Worm (Caenorhabditis elegans) whole organism, L4 larva: ENCODE results near the gene F13E9.19.

Source experiments
- D1046.2 ChIP-seq: fragments of 200-800 bp; sonication (Bioruptor generic); IDR thresholded peaks from 2 replicates; pipeline ENCODE4 v1.3.6; 2022; ENCODE audit warnings: missing genetic modification characterization, missing compliant biosample characterization
- R02D3.7 ChIP-seq: fragments of 150-350 bp; sonication (generic microtip); optimal IDR thresholded peaks from 3 replicates; lab custom pipeline; 2014; ENCODE audit warnings: missing biosample characterization, missing genetic modification characterization
- T26A8.4 ChIP-seq: fragments of 200-800 bp; sonication (Bioruptor generic); IDR thresholded peaks from 2 replicates; pipeline ENCODE4 v1.3.6; 2022; ENCODE audit warnings: missing genetic modification characterization, missing compliant biosample characterization
- Y105C5A.15 ChIP-seq: fragments of 200-800 bp; sonication (Bioruptor generic); IDR thresholded peaks from 2 replicates; pipeline ENCODE4 v1.3.6; 2022; ENCODE audit warnings: missing genetic modification characterization, missing compliant biosample characterization
- Y48G9A.11 ChIP-seq: fragments of 200-800 bp; sonication (Bioruptor generic); IDR thresholded peaks from 2 replicates; pipeline ENCODE4 v1.3.6; 2022; ENCODE audit warnings: missing genetic modification reagents, missing genetic modification characterization, missing compliant biosample characterization
- Y5F2A.4 ChIP-seq: fragments of 200-800 bp; sonication (Bioruptor generic); optimal IDR thresholded peaks from 2 replicates; lab custom pipeline; 2018; ENCODE audit warnings: mild to moderate bottlenecking, missing genetic modification characterization, missing compliant biosample characterization
- Y75B8A.6 ChIP-seq: fragments of 200-800 bp; sonication (Bioruptor generic); IDR thresholded peaks from 2 replicates; pipeline ENCODE4 v1.3.6; 2022; ENCODE audit warnings: missing genetic modification reagents, missing genetic modification characterization, missing compliant biosample characterization
- ZK546.5 ChIP-seq, 2 experiments: sonication (generic microtip); optimal IDR thresholded peaks; 2 replicates each; lab custom pipeline; 2017; ENCODE audit warnings: missing biosample characterization in 2 of 2, missing genetic modification characterization in 2 of 2
- aha-1 ChIP-seq: fragments of 150-350 bp; peaks from one replicate; lab custom pipeline; 2014; ENCODE audit warnings: missing biosample characterization, missing genetic modification characterization
- ama-1 ChIP-seq: fragments of 150-350 bp; optimal IDR thresholded peaks from 2 replicates; lab custom pipeline; 2014; ENCODE audit warnings: inconsistent platforms, mixed read lengths
- arid-1 ChIP-seq: fragments of 200-800 bp; sonication (Bioruptor generic); conservative IDR thresholded peaks from 2 replicates; pipeline ENCODE4 v1.3.6; 2022; ENCODE audit warnings: missing genetic modification reagents, missing genetic modification characterization, missing compliant biosample characterization
- attf-4 ChIP-seq: sonication (generic microtip); optimal IDR thresholded peaks from 3 replicates; lab custom pipeline; 2017; ENCODE audit warnings: missing biosample characterization, missing genetic modification characterization
- ces-1 ChIP-seq: fragments of 150-350 bp; sonication (generic microtip); optimal IDR thresholded peaks from 4 replicates; lab custom pipeline; 2014; ENCODE audit warnings: missing biosample characterization, missing genetic modification reagents, missing genetic modification characterization
- cey-2 ChIP-seq: sonication (generic microtip); optimal IDR thresholded peaks from 3 replicates; lab custom pipeline; 2017; ENCODE audit warnings: missing genetic modification characterization, mild to moderate bottlenecking, missing compliant biosample characterization, antibody characterized with exemption, borderline replicate concordance; ENCODE audit not compliant: insufficient read depth
- daf-12 ChIP-seq: fragments of 150-350 bp; optimal IDR thresholded peaks from 2 replicates; lab custom pipeline; 2014; ENCODE audit warnings: missing biosample characterization, missing genetic modification reagents, missing genetic modification characterization
- daf-16 ChIP-seq, 3 experiments: sonication (generic microtip); optimal IDR thresholded peaks; 2 replicates each; lab custom pipeline; 2016 to 2017; ENCODE audit warnings: missing genetic modification characterization in 3 of 3, missing genetic modification reagents in 3 of 3, mild to moderate bottlenecking in 2 of 3, missing compliant biosample characterization in 2 of 3, missing biosample characterization in 1 of 3, moderate library complexity in 1 of 3
- daf-19 ChIP-seq: fragments of 200-800 bp; sonication (Bioruptor generic); conservative IDR thresholded peaks from 2 replicates; pipeline ENCODE4 v1.3.6; 2022; ENCODE audit warnings: missing genetic modification characterization, missing compliant biosample characterization
- egl-27 ChIP-seq: sonication (generic microtip); optimal IDR thresholded peaks from 3 replicates; lab custom pipeline; 2017; ENCODE audit warnings: missing biosample characterization, missing genetic modification reagents, missing genetic modification characterization
- fkh-10 ChIP-seq: fragments of 150-350 bp; optimal IDR thresholded peaks from 2 replicates; lab custom pipeline; 2014; ENCODE audit warnings: missing biosample characterization, missing genetic modification reagents, missing genetic modification characterization
- fos-1 ChIP-seq: fragments of 150-350 bp; optimal IDR thresholded peaks from 2 replicates; lab custom pipeline; 2014; ENCODE audit warnings: missing biosample characterization, missing genetic modification characterization
- hif-1 ChIP-seq, 2 experiments: sonication (generic microtip); optimal IDR thresholded peaks; 2 replicates each; lab custom pipeline; 2016 to 2017; ENCODE audit warnings: missing compliant biosample characterization in 2 of 2, missing genetic modification characterization in 2 of 2, missing genetic modification reagents in 2 of 2, missing genotype in 2 of 2, mild to moderate bottlenecking in 1 of 2
- hlh-11 ChIP-seq: fragments of 200-800 bp; sonication (Bioruptor generic); optimal IDR thresholded peaks from 2 replicates; lab custom pipeline; 2018; ENCODE audit warnings: mild to moderate bottlenecking, missing genetic modification characterization, missing compliant biosample characterization
- lin-39 ChIP-seq: fragments of 150-350 bp; optimal IDR thresholded peaks from 2 replicates; lab custom pipeline; 2014; ENCODE audit warnings: missing biosample characterization, missing genetic modification reagents, missing genetic modification characterization
- lir-3 ChIP-seq: sonication (generic microtip); optimal IDR thresholded peaks from 2 replicates; lab custom pipeline; 2016; ENCODE audit warnings: mild to moderate bottlenecking, missing genetic modification characterization, missing compliant biosample characterization
- madf-5 ChIP-seq, 2 experiments: fragments of 200-800 bp; sonication (Bioruptor generic); IDR thresholded peaks; 2 replicates each; pipeline ENCODE4 v1.3.6; 2022; ENCODE audit warnings: missing compliant biosample characterization in 2 of 2, missing genetic modification characterization in 2 of 2
- mdl-1 ChIP-seq, 2 experiments: fragments of 150-350 bp in 1 of 2; sonication (generic microtip) in 1 of 2; optimal IDR thresholded peaks; 2 replicates each; lab custom pipeline; 2014 to 2017; ENCODE audit warnings: missing biosample characterization in 2 of 2, missing genetic modification characterization in 2 of 2
- mep-1 ChIP-seq: fragments of 150-350 bp; sonication (generic microtip); optimal IDR thresholded peaks from 3 replicates; lab custom pipeline; 2014; ENCODE audit warnings: missing biosample characterization, missing genetic modification characterization
- nhr-10 ChIP-seq: fragments of 150-350 bp; optimal IDR thresholded peaks from 2 replicates; lab custom pipeline; 2014; ENCODE audit warnings: missing biosample characterization, missing genetic modification characterization
- nhr-102 ChIP-seq: sonication (generic microtip); optimal IDR thresholded peaks from 2 replicates; lab custom pipeline; 2016; ENCODE audit warnings: mild to moderate bottlenecking, missing genetic modification characterization, moderate library complexity, missing compliant biosample characterization
- nhr-111 ChIP-seq: fragments of 200-800 bp; sonication (Bioruptor generic); optimal IDR thresholded peaks from 2 replicates; lab custom pipeline; 2018; ENCODE audit warnings: mild to moderate bottlenecking, missing genetic modification characterization, missing compliant biosample characterization
- nhr-237 ChIP-seq: sonication (generic microtip); optimal IDR thresholded peaks from 2 replicates; lab custom pipeline; 2017; ENCODE audit warnings: missing biosample characterization, missing genetic modification characterization
- nhr-28 ChIP-seq: fragments of 150-350 bp; optimal IDR thresholded peaks from 2 replicates; lab custom pipeline; 2014; ENCODE audit warnings: missing biosample characterization, missing genetic modification characterization
- nhr-41 ChIP-seq: fragments of 200-800 bp; sonication (Bioruptor generic); IDR thresholded peaks from 2 replicates; pipeline ENCODE4 v1.3.6; 2022; ENCODE audit warnings: missing genetic modification reagents, missing genetic modification characterization, missing compliant biosample characterization
- nhr-48 ChIP-seq: sonication (generic microtip); optimal IDR thresholded peaks from 2 replicates; lab custom pipeline; 2016; ENCODE audit warnings: mild to moderate bottlenecking, missing genetic modification characterization, missing compliant biosample characterization
- nhr-6 ChIP-seq: fragments of 150-350 bp; optimal IDR thresholded peaks from 2 replicates; lab custom pipeline; 2014; ENCODE audit warnings: missing biosample characterization, missing genetic modification characterization
- nhr-76 ChIP-seq: fragments of 150-350 bp; optimal IDR thresholded peaks from 2 replicates; lab custom pipeline; 2014; ENCODE audit warnings: missing biosample characterization, missing genetic modification characterization
- rbr-2 ChIP-seq: sonication (generic microtip); optimal IDR thresholded peaks from 2 replicates; lab custom pipeline; 2016; ENCODE audit warnings: missing genotype, missing genetic modification characterization, missing compliant biosample characterization
- saeg-2 ChIP-seq: fragments of 200-800 bp; sonication (Bioruptor generic); IDR thresholded peaks from 2 replicates; pipeline ENCODE4 v1.3.6; 2022; ENCODE audit warnings: missing genetic modification reagents, missing genetic modification characterization, missing compliant biosample characterization
- sdz-12 ChIP-seq: fragments of 200-800 bp; sonication (Bioruptor generic); optimal IDR thresholded peaks from 2 replicates; lab custom pipeline; 2018; ENCODE audit warnings: mild to moderate bottlenecking, missing genetic modification characterization, missing compliant biosample characterization
- spr-3 ChIP-seq: fragments of 200-800 bp; sonication (Bioruptor generic); optimal IDR thresholded peaks from 2 replicates; lab custom pipeline; 2018; ENCODE audit warnings: mild to moderate bottlenecking, missing genetic modification characterization, missing compliant biosample characterization
- tag-97 ChIP-seq: fragments of 200-800 bp; sonication (Bioruptor generic); IDR thresholded peaks from 2 replicates; pipeline ENCODE4 v1.3.6; 2022; ENCODE audit warnings: missing genetic modification characterization, missing compliant biosample characterization
- unc-39 ChIP-seq: sonication (generic microtip); optimal IDR thresholded peaks from 2 replicates; lab custom pipeline; 2017; ENCODE audit warnings: missing biosample characterization, missing genetic modification characterization
- zag-1 ChIP-seq: fragments of 150-350 bp; optimal IDR thresholded peaks from 2 replicates; lab custom pipeline; 2014; ENCODE audit warnings: missing biosample characterization, missing genetic modification characterization
- zip-11 ChIP-seq: fragments of 200-800 bp; sonication (Bioruptor generic); IDR thresholded peaks from 2 replicates; pipeline ENCODE4 v1.3.6; 2022; ENCODE audit warnings: missing genetic modification characterization, missing compliant biosample characterization
- ztf-11 ChIP-seq: fragments of 150-350 bp; optimal IDR thresholded peaks from 2 replicates; lab custom pipeline; 2014; ENCODE audit warnings: missing biosample characterization, missing genetic modification characterization

F13E9.19 gene

DNA sequence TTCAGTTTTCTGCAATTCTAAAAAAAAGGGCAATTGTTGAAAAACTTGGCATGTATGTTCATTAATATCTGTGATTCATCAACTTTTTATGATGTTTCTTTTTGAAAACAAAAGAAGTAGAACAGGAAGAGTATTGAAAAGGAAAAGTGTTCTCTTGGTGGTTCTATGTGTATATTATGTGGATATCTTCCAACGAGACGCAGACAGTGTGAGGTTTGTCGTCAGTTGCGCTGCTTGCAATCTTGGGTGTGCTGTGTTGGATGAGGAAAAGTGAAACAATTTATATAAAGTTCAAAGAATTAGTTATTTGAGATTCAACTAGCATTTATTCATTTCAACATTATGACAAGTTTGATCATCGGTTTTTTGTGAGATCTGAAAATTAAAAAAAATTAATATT lies 46.8 kb upstream of the F13E9.19 start (continued):
- TF ChIP-seq egl-27 (tag; lab: Kevin White, UChicago): no peak
- no peak for TF ChIP-seq daf-16 (GFP tag; optimal IDR thresholded peaks at IDR 0.05; lab: Kevin White, UChicago)
- TF ChIP-seq daf-16 (tag; optimal IDR thresholded peaks at IDR 0.05; lab: Kevin White, UChicago): peak; percentile 35

DNA sequence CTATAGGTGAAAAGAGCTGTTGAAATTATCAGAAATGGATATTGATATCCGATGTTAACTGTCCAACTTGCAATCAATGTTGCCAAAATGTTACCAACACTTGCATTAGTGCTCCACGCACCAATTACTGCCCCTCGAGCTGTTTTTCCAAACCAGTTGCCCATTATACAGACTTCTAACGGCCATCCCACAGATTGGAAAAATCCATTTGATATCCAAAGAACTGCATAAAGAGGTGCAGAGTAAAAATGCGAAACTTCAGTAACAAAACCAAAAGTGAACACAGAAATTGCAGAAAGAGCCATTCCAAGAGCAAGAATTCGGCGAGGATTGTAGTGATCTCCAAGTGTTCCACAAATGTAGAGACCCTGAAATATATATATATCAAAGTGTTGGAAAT lies 45.2 kb upstream of the F13E9.19 start:
- no peak for TF ChIP-seq mep-1 (tag; lab: Kevin White, UChicago)
- TF ChIP-seq aha-1: peak; percentile 53

DNA sequence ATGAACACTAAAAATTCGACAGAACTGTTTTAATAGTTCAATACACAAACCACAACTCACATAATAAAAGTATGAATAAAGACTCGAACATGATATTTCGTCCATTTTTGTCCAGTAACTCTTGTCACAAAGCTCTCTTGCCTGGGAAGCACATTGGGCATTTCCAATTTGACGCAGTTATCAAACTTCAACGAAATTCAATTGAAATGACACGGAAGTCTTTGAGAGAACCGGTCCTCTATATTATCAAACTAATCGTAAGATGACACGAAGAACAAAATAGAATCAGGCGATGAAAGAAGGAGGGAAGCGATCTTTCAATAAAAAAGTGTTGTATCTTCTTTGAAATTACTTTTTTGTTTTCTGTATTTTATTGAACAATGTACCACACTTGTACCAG lies 44.2 kb upstream of the F13E9.19 start, which contains the start of gene T11G6.3:
T11G6.3 (minus strand) TSS at position 189 of the 400 bp plus-strand sequence.
- peak; percentile 13 for TF ChIP-seq nhr-76
- TF ChIP-seq arid-1 (GFP tag; lab: Robert Waterston, UW): no peak
- TF ChIP-seq hlh-11 (tag; lab: Kevin White, UChicago): peak; percentile 6
- no peak for TF ChIP-seq D1046.2
- TF ChIP-seq nhr-28: peak; percentile 28
- TF ChIP-seq cey-2: peak; percentile 4
- TF ChIP-seq aha-1: peak; percentile 91
- no peak for TF ChIP-seq mep-1 (tag; lab: Kevin White, UChicago)

DNA sequence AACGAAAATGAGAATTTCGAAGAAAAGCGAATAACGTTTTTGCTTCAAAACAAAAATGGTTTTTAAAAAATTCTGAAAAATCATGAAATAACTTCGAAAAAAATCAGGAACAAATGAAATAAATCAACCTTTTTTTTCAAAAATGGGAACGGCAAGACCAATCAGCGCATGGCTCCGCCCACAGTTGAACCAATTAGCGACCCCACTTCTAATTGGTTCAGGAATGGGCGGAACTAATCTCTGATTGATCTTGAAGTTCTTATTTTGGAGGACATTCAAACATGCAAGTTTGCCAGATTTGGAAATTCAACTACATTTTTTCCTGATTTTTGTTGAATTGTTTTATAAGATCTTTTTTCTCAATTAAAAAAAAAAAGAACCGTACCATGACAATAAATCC lies 43.3 kb upstream of the F13E9.19 start:
- no peak for TF ChIP-seq nhr-41
- TF ChIP-seq nhr-111 (GFP tag; lab: Kevin White, UChicago): no peak
- TF ChIP-seq Y75B8A.6 (GFP tag; lab: Robert Waterston, UW): no peak
- no peak for TF ChIP-seq fkh-10
- TF ChIP-seq T26A8.4 (GFP tag; lab: Robert Waterston, UW): no peak
- no peak for TF ChIP-seq tag-97 (GFP tag; lab: Robert Waterston, UW)
- TF ChIP-seq egl-27 (tag; lab: Kevin White, UChicago): no peak
- TF ChIP-seq nhr-102: no peak
- no peak for TF ChIP-seq daf-16 (GFP tag; optimal IDR thresholded peaks at IDR 0.05; lab: Kevin White, UChicago)
- TF ChIP-seq daf-16 (tag; optimal IDR thresholded peaks at IDR 0.05; lab: Kevin White, UChicago): no peak
- no peak for TF ChIP-seq hif-1 (tag; optimal IDR thresholded peaks at IDR 0.05; lab: Kevin White, UChicago)
- no peak for TF ChIP-seq fos-1 (tag; lab: Kevin White, UChicago)
- no peak for TF ChIP-seq sdz-12
- no peak for TF ChIP-seq D1046.2
- no peak for TF ChIP-seq daf-12
- no peak for TF ChIP-seq Y5F2A.4 (GFP tag; lab: Kevin White, UChicago)
- TF ChIP-seq mdl-1 (tag; optimal IDR thresholded peaks at IDR 0.05; lab: Kevin White, UChicago): no peak
- no peak for TF ChIP-seq nhr-10 (tag; lab: Kevin White, UChicago)
- TF ChIP-seq zip-11 (GFP tag; lab: Robert Waterston, UW): no peak
- TF ChIP-seq madf-5 (GFP tag; IDR thresholded peaks at IDR 0.05; lab: Robert Waterston, UW): no peak

DNA sequence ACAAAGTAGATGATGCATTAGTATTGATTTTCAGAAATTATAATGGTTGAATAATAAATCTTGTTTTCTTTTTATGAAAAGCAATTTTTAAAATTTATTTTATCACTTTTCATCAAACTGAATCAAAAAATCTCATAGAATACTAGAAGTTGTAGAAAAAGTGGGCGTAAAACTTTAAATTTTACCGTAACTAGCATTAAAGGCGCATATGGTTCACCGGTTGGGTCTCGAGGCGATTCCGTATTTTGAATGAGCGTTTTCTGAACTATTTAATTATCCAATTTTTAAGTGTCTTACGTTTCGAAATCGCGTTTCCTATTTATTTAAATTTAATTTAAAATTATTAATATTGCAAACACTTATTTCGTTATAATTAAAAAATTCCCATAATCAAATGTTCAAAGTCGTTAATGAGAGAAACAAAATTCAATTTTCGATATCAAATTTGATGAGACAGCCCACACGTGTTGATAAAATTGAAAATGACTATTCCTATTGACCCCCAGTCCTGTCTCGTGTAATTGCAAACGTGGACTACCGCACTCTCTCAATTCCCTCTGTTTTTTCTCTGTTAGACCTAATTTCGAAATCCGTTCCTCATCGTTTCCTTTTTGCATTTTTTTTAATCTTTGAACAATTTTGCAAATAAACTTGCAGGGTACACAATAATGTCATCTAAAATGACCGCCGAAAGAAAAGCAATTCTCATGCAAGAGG lies 40.7 kb upstream of the F13E9.19 start, which contains the start of the genes T11G6.2 and hars-1:
T11G6.2 (minus strand) TSS at position 197 of the 717 bp plus-strand sequence.
hars-1 (plus strand) TSS at position 658 of the 717 bp plus-strand sequence.
- TF ChIP-seq tag-97 (GFP tag; lab: Robert Waterston, UW) (no peak), lir-3 (tag; lab: Kevin White, UChicago) (no peak), Y48G9A.11 (no peak), attf-4 (tag; lab: Kevin White, UChicago) (no peak), nhr-237 (tag; lab: Kevin White, UChicago) (no peak), nhr-48 (no peak), ama-1 (lab: Kevin White, UChicago) (no peak), Y105C5A.15 (no peak), R02D3.7 (no peak), aha-1 (no peak), spr-3 (GFP tag; lab: Kevin White, UChicago) (no peak), saeg-2 (GFP tag; lab: Robert Waterston, UW) (no peak), zag-1 (no peak), rbr-2 (tag; lab: Kevin White, UChicago) (no peak), nhr-6 (peak; percentile 24), daf-19 (GFP tag; lab: Robert Waterston, UW) (no peak), ces-1 (GFP tag; lab: Kevin White, UChicago) (no peak), egl-27 (tag; lab: Kevin White, UChicago) (no peak), lin-39 (tag; lab: Kevin White, UChicago) (no peak), ZK546.5 (tag; optimal IDR thresholded peaks at IDR 0.05; lab: Kevin White, UChicago) (no peak), ztf-11 (tag; lab: Kevin White, UChicago) (no peak), unc-39 (no peak)
